Worm (Caenorhabditis elegans) whole organism, early embryonic: ENCODE results near the gene sao-1.

Experiments
- B0310.2 ChIP-seq: sonication (generic microtip); optimal IDR thresholded peaks from 2 replicates; lab custom pipeline; 2016; ENCODE audit warnings: mild to moderate bottlenecking, missing genetic modification characterization, missing compliant biosample characterization
- F13C5.2 ChIP-seq: sonication (generic microtip); optimal IDR thresholded peaks from 2 replicates; lab custom pipeline; 2017; ENCODE audit warnings: mild to moderate bottlenecking, missing genetic modification characterization, inconsistent platforms, missing compliant biosample characterization
- aly-1 ChIP-seq: sonication (generic microtip); optimal IDR thresholded peaks from 2 replicates; lab custom pipeline; 2016; ENCODE audit warnings: missing genetic modification characterization, missing compliant biosample characterization
- ama-1 ChIP-seq: fragments of 150-350 bp; optimal IDR thresholded peaks from 2 replicates; lab custom pipeline; 2014
- ceh-13 ChIP-seq: fragments of 200-800 bp; sonication (Bioruptor generic); optimal IDR thresholded peaks from 2 replicates; lab custom pipeline; 2018; ENCODE audit warnings: mild to moderate bottlenecking, missing genetic modification characterization, missing compliant biosample characterization
- ceh-36 ChIP-seq: sonication (generic microtip); optimal IDR thresholded peaks from 2 replicates; lab custom pipeline; 2016; ENCODE audit warnings: missing genetic modification characterization, inconsistent platforms, missing compliant biosample characterization
- ets-7 ChIP-seq: sonication (generic microtip); optimal IDR thresholded peaks from 2 replicates; lab custom pipeline; 2016; ENCODE audit warnings: missing genotype, missing genetic modification characterization, missing compliant biosample characterization
- flt-1 ChIP-seq: fragments of 200-800 bp; sonication (Bioruptor generic); IDR thresholded peaks from 2 replicates; pipeline ENCODE4 v1.3.6; 2022; ENCODE audit warnings: missing genetic modification characterization, missing compliant biosample characterization
- hmbx-1 ChIP-seq: sonication (generic microtip); optimal IDR thresholded peaks from 2 replicates; lab custom pipeline; 2016; ENCODE audit warnings: mild to moderate bottlenecking, missing genetic modification characterization, missing compliant biosample characterization
- hmg-4 ChIP-seq: fragments of 200-800 bp; sonication (Bioruptor generic); optimal IDR thresholded peaks from 2 replicates; lab custom pipeline; 2018; ENCODE audit warnings: mild to moderate bottlenecking, missing genetic modification characterization, missing compliant biosample characterization
- hnd-1 ChIP-seq: sonication (generic microtip); optimal IDR thresholded peaks from 2 replicates; lab custom pipeline; 2016; ENCODE audit warnings: missing genetic modification characterization, missing compliant biosample characterization
- pes-1 ChIP-seq: fragments of 200-800 bp; sonication (Bioruptor generic); IDR thresholded peaks from 2 replicates; pipeline ENCODE4 v1.3.6; 2022; ENCODE audit warnings: missing genetic modification reagents, missing genetic modification characterization, missing compliant biosample characterization
- scrt-1 ChIP-seq: fragments of 200-800 bp; sonication (Bioruptor generic); IDR thresholded peaks from 2 replicates; pipeline ENCODE4 v1.3.6; 2022; ENCODE audit warnings: missing genetic modification characterization, missing compliant biosample characterization
- sea-1 ChIP-seq: fragments of 200-800 bp; sonication (Bioruptor generic); conservative IDR thresholded peaks from 2 replicates; pipeline ENCODE4 v1.3.6; 2022; ENCODE audit warnings: missing genetic modification characterization, missing compliant biosample characterization
- tbx-11 ChIP-seq: fragments of 200-800 bp; sonication (Bioruptor generic); IDR thresholded peaks from 2 replicates; pipeline ENCODE4 v1.3.6; 2022; ENCODE audit warnings: missing genetic modification characterization, missing compliant biosample characterization
- tbx-37 ChIP-seq: fragments of 200-800 bp; sonication (Bioruptor generic); conservative IDR thresholded peaks from 2 replicates; pipeline ENCODE4 v1.3.6; 2022; ENCODE audit warnings: missing genetic modification reagents, missing genetic modification characterization, missing compliant biosample characterization
- tra-4 ChIP-seq: sonication (generic microtip); optimal IDR thresholded peaks from 2 replicates; lab custom pipeline; 2017; ENCODE audit warnings: missing genetic modification characterization, missing compliant biosample characterization

The sao-1 gene

ce11 chrV:14003587-14004156 lies 39.9 kb downstream of the sao-1 start:
- TF ChIP-seq aly-1 (tag; lab: Kevin White, UChicago) (no peak), pes-1 (GFP tag; lab: Robert Waterston, UW) (no peak), ets-7 (tag; lab: Kevin White, UChicago) (no peak), flt-1 (GFP tag; lab: Robert Waterston, UW) (no peak), tbx-37 (GFP tag; lab: Robert Waterston, UW) (no peak), ceh-13 (GFP tag; lab: Kevin White, UChicago) (no peak), B0310.2 (no peak), ceh-36 (no peak)

DNA sequence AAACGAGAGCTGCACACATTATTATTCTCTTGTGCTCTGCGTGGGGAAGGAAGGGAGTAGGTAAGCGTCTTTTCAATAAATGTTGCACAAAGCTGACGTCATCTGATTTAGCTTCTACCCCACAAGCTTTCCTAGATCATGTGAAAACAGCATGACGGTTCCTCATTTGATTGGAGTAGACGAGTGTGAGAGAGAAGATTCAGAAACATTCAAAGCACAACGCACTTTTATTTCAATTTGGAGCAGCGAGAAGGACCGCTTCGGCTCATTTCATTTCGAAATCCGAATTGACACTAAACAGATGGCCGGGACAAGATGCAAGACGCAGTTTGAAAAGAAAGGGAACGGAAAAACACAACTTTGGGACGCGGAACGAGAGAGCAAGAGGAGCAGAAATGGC lies 40.6 kb downstream of the sao-1 start:
- TF ChIP-seq scrt-1 (GFP tag; lab: Robert Waterston, UW) (no peak), sea-1 (GFP tag; lab: Robert Waterston, UW) (no peak), ets-7 (tag; lab: Kevin White, UChicago) (no peak), aly-1 (tag; lab: Kevin White, UChicago) (no peak), pes-1 (GFP tag; lab: Robert Waterston, UW) (no peak), tbx-11 (no peak), ceh-13 (GFP tag; lab: Kevin White, UChicago) (no peak)

- TF ChIP-seq tbx-11 (peak; percentile 29; the same call in 1 of the 2 replicates), tra-4 (no peak)
Observed at ce11 chrV:14005812-14006211, 42.1 kb downstream of the sao-1 start, which contains the start of gene ric-7. Gene ric-7 (minus strand): TSS chrV:14005912.

DNA sequence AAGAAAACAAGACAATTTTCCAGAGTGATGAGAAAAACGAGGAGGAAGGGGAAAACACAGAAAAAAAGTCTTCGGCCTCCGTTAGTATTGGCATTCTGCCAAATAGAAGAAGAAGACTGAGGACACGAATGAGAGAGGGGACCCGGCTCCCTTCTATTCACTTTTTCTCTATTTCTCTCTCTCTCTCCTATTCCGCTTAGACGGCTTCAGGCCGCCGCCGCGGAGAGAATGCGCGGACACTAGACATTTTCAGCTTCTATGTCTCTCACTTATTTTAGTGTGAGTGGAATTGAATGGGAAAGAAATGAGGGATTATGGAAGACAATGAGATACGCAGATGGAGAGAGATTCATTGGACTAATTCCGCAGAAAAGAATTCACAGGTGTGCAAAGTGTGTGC lies 43.1 kb downstream of the sao-1 start:
- TF ChIP-seq sea-1 (GFP tag; lab: Robert Waterston, UW) (no peak), hnd-1 (tag; lab: Kevin White, UChicago) (no peak), B0310.2 (no peak), flt-1 (GFP tag; lab: Robert Waterston, UW) (no peak), tbx-37 (GFP tag; lab: Robert Waterston, UW) (no peak), scrt-1 (GFP tag; lab: Robert Waterston, UW) (no peak), ama-1 (lab: Kevin White, UChicago) (no peak), aly-1 (tag; lab: Kevin White, UChicago) (no peak), hmbx-1 (no peak), F13C5.2 (tag; lab: Kevin White, UChicago) (no peak), hmg-4 (no peak), tra-4 (no peak), ceh-13 (GFP tag; lab: Kevin White, UChicago) (no peak), tbx-11 (no peak), ets-7 (tag; lab: Kevin White, UChicago) (no peak), ceh-36 (no peak), pes-1 (GFP tag; lab: Robert Waterston, UW) (no peak)

DNA sequence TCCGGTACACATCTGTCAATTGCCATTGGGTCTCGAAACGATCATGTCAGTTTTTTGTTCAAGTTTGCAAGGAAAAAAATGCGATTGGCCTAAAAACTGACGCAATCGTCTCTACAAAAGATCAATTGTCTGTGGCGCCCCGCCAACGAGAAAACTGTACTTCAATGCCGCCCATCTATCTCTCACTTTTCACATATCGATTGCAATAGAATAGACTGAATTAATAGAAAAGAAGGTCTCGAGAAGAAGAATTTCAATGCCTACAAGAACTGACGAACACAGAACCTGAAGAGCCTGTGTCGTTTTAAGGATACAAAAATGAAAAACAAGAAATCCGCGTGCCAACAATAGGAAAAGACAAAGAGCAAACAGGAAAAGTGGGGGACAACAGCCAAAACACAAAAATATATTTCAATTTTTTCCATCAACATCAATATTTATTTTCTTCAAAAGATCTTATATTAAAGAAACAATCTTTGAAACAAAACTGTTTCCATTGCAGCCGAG lies 44.7 kb downstream of the sao-1 start:
- no peak for TF ChIP-seq sea-1 (GFP tag; lab: Robert Waterston, UW)
- TF ChIP-seq tbx-37 (GFP tag; lab: Robert Waterston, UW), result no peak
- peak; percentile 35 for TF ChIP-seq ama-1 (lab: Kevin White, UChicago)

- TF ChIP-seq B0310.2 (no peak), ets-7 (tag; lab: Kevin White, UChicago) (no peak), scrt-1 (GFP tag; lab: Robert Waterston, UW) (no peak), tbx-11 (no peak), ceh-13 (GFP tag; lab: Kevin White, UChicago) (no peak), pes-1 (GFP tag; lab: Robert Waterston, UW) (no peak), flt-1 (GFP tag; lab: Robert Waterston, UW) (no peak), hnd-1 (tag; lab: Kevin White, UChicago) (no peak), hmg-4 (no peak), ceh-36 (no peak), tbx-37 (GFP tag; lab: Robert Waterston, UW) (no peak)
Observed at ce11 chrV:14010021-14010420, 46.3 kb downstream of the sao-1 start.

ce11 chrV:14011427-14011826 lies 47.7 kb downstream of the sao-1 start:
- no peak for TF ChIP-seq hmbx-1
- peak; percentile 38; the same call in 1 of the 2 replicates for TF ChIP-seq scrt-1 (GFP tag; lab: Robert Waterston, UW)

DNA sequence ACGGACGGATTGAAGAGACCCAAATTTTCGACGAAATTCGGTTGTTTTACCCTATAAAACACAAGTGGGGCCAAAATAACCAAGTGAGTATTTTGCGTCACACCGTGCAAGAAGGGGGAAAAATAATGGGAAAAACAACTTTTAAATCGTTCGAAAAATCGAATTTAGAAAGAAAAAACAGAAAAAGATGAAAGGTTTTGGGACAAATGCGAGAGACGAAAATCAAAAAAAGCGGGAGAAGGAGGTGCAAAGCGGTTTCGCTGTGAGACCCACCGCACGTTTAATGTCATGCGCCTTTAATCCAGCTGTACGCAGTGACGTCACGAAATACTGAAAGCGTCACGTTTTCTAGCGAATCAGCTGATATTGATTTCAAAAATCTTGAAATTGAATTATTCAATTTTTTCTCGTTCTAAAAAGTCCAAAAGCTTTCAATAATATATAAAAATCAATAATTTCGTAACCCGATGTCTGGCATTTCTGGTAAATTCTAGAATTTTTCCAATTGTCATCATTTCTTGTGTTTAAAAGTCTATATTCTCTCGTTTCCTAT lies 48.4 kb downstream of the sao-1 start, which contains the start of the genes ddx-17 and aip-1:
Gene ddx-17, minus strand, starts transcription at position 51 of the 553 bp plus-strand sequence.
Gene aip-1, plus strand, starts transcription at position 332 of the 553 bp plus-strand sequence.
- no peak for TF ChIP-seq tbx-37 (GFP tag; lab: Robert Waterston, UW)
- TF ChIP-seq F13C5.2 (tag; lab: Kevin White, UChicago), result peak; percentile 42
- peak; percentile 18 for TF ChIP-seq ama-1 (lab: Kevin White, UChicago)

DNA sequence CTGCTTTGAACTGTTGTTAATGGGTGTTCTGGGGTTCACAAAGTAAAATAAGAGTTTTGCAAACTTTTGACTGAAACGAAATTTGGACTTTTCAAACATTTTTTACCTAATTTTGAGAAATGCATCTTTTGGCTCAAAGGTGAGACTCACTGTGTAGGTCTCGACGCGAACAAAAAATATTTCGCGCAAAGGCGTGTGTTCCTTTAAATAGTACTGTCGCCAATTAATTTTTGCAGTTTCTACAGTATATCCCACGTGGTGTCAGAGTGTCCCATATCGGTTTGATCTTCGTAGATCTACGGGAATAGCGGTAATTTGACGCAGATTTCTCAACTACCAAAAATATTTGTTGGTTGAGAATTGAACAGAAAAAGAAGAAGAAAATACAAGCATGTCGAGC lies 49.9 kb downstream of the sao-1 start:
- no peak for TF ChIP-seq hnd-1 (tag; lab: Kevin White, UChicago)
- TF ChIP-seq tbx-11, result no peak
- no peak for TF ChIP-seq B0310.2
- TF ChIP-seq ama-1 (lab: Kevin White, UChicago), result no peak
- no peak for TF ChIP-seq tra-4
- TF ChIP-seq tbx-37 (GFP tag; lab: Robert Waterston, UW), result no peak
- no peak for TF ChIP-seq pes-1 (GFP tag; lab: Robert Waterston, UW)
- no peak for TF ChIP-seq sea-1 (GFP tag; lab: Robert Waterston, UW)
